Worm (Caenorhabditis elegans) whole organism, late embryonic: ENCODE measurements around the gene C35B1.3.
A peak's percentile ranks its signal among the peaks of the same experiment; 100 is the strongest.

ENCODE experiments used
- C08G9.2 ChIP-seq: sonication (generic microtip); optimal IDR thresholded peaks from 2 replicates; lab custom pipeline; 2016; ENCODE audit warnings: mild to moderate bottlenecking, missing genetic modification characterization, moderate library complexity, missing compliant biosample characterization
- K02D7.2 ChIP-seq: sonication (generic microtip); optimal IDR thresholded peaks from 2 replicates; lab custom pipeline; 2017; ENCODE audit warnings: mild to moderate bottlenecking, missing genetic modification characterization, missing compliant biosample characterization
- K09A11.1 ChIP-seq: sonication (generic microtip); optimal IDR thresholded peaks from 2 replicates; lab custom pipeline; 2017; ENCODE audit warnings: antibody characterized with exemption, mild to moderate bottlenecking, missing genetic modification characterization, missing compliant biosample characterization; ENCODE audit not compliant: insufficient read depth
- ceh-19 ChIP-seq: fragments of 200-800 bp; sonication (Bioruptor generic); optimal IDR thresholded peaks from 2 replicates; lab custom pipeline; 2018; ENCODE audit warnings: mild to moderate bottlenecking, missing genetic modification characterization, missing compliant biosample characterization
- ceh-24 ChIP-seq: sonication (generic microtip); optimal IDR thresholded peaks from 2 replicates; lab custom pipeline; 2016; ENCODE audit warnings: mild to moderate bottlenecking, missing genetic modification characterization, missing compliant biosample characterization
- ceh-48 ChIP-seq: sonication (generic microtip); optimal IDR thresholded peaks from 2 replicates; lab custom pipeline; 2016; ENCODE audit warnings: missing genetic modification characterization, inconsistent platforms, missing compliant biosample characterization
- ceh-6 ChIP-seq: fragments of 200-800 bp; sonication (Bioruptor generic); optimal IDR thresholded peaks from 2 replicates; lab custom pipeline; 2018; ENCODE audit warnings: mild to moderate bottlenecking, missing genetic modification characterization, missing compliant biosample characterization
- che-1 ChIP-seq: sonication (generic microtip); optimal IDR thresholded peaks from 2 replicates; lab custom pipeline; 2016; ENCODE audit warnings: mild to moderate bottlenecking, missing genetic modification characterization, missing compliant biosample characterization
- dmd-4 ChIP-seq: sonication (generic microtip); optimal IDR thresholded peaks from 2 replicates; lab custom pipeline; 2016; ENCODE audit warnings: borderline replicate concordance, missing genetic modification characterization, missing compliant biosample characterization
- elt-2 ChIP-seq: sonication (generic microtip); optimal IDR thresholded peaks from 2 replicates; lab custom pipeline; 2016; ENCODE audit warnings: missing genetic modification reagents, missing genetic modification characterization, missing compliant biosample characterization
- ets-4 ChIP-seq: sonication (generic microtip); optimal IDR thresholded peaks from 2 replicates; lab custom pipeline; 2016; ENCODE audit warnings: missing genetic modification characterization, missing compliant biosample characterization
- fax-1 ChIP-seq: sonication (generic microtip); optimal IDR thresholded peaks from 2 replicates; lab custom pipeline; 2016; ENCODE audit warnings: missing genotype, missing genetic modification characterization, missing compliant biosample characterization
- fkh-6 ChIP-seq: sonication (generic microtip); optimal IDR thresholded peaks from 2 replicates; lab custom pipeline; 2016; ENCODE audit warnings: missing genetic modification characterization, missing compliant biosample characterization
- hlh-6 ChIP-seq: sonication (generic microtip); optimal IDR thresholded peaks from 2 replicates; lab custom pipeline; 2016; ENCODE audit warnings: missing genotype, missing genetic modification characterization, missing compliant biosample characterization
- hlh-8 ChIP-seq: sonication (generic microtip); optimal IDR thresholded peaks from 2 replicates; lab custom pipeline; 2016; ENCODE audit warnings: missing genotype, missing genetic modification characterization, missing compliant biosample characterization
- mec-3 ChIP-seq: sonication (generic microtip); optimal IDR thresholded peaks from 2 replicates; lab custom pipeline; 2016; ENCODE audit warnings: borderline replicate concordance, missing genetic modification characterization, missing compliant biosample characterization
- nfya-1 ChIP-seq: sonication (generic microtip); optimal IDR thresholded peaks from 2 replicates; lab custom pipeline; 2017; ENCODE audit warnings: missing genetic modification characterization, mild to moderate bottlenecking, missing compliant biosample characterization, antibody characterized with exemption, moderate library complexity
- npax-4 ChIP-seq: sonication (generic microtip); optimal IDR thresholded peaks from 2 replicates; lab custom pipeline; 2016; ENCODE audit warnings: missing genetic modification characterization, missing compliant biosample characterization
- odd-2 ChIP-seq: sonication (generic microtip); optimal IDR thresholded peaks from 2 replicates; lab custom pipeline; 2017; ENCODE audit warnings: antibody characterized with exemption, mild to moderate bottlenecking, missing genetic modification characterization, missing compliant biosample characterization
- pag-3 ChIP-seq: sonication (generic microtip); optimal IDR thresholded peaks from 2 replicates; lab custom pipeline; 2016; ENCODE audit warnings: missing compliant biosample characterization, missing genetic modification characterization, borderline replicate concordance
- sdc-2 ChIP-seq: sonication (generic microtip); optimal IDR thresholded peaks from 2 replicates; lab custom pipeline; 2016; ENCODE audit warnings: missing genotype, missing genetic modification characterization, missing compliant biosample characterization
- sox-2 ChIP-seq: fragments of 200-800 bp; sonication (Bioruptor generic); IDR thresholded peaks from 2 replicates; pipeline ENCODE4 v1.3.6; 2022; ENCODE audit warnings: missing genetic modification reagents, missing genetic modification characterization, missing compliant biosample characterization
- sox-4 ChIP-seq: sonication (generic microtip); optimal IDR thresholded peaks from 2 replicates; lab custom pipeline; 2017; ENCODE audit warnings: mild to moderate bottlenecking, missing genetic modification characterization, inconsistent platforms, missing compliant biosample characterization
- syd-9 ChIP-seq: sonication (generic microtip); optimal IDR thresholded peaks from 2 replicates; lab custom pipeline; 2016; ENCODE audit warnings: mild to moderate bottlenecking, missing genetic modification characterization, moderate library complexity, missing compliant biosample characterization
- tbx-2 ChIP-seq: sonication (generic microtip); optimal IDR thresholded peaks from 2 replicates; lab custom pipeline; 2016; ENCODE audit warnings: missing genetic modification characterization, missing compliant biosample characterization
- ttx-3 ChIP-seq: sonication (generic microtip); optimal IDR thresholded peaks from 2 replicates; lab custom pipeline; 2016; ENCODE audit warnings: missing genetic modification reagents, missing genetic modification characterization, missing compliant biosample characterization
- unc-3 ChIP-seq, 2 experiments: fragments of 200-800 bp in 1 of 2; sonication (Bioruptor generic) in 1 of 2; sonication (generic microtip) in 1 of 2; conservative IDR thresholded peaks in 1 of 2; optimal IDR thresholded peaks in 1 of 2; 2 replicates each; pipeline versions ENCODE4 v1.3.6 to Lab custom; 2016 to 2022; ENCODE audit warnings: missing compliant biosample characterization in 2 of 2, missing genetic modification characterization in 2 of 2, missing genetic modification reagents in 1 of 2
- unc-42 ChIP-seq: sonication (generic microtip); optimal IDR thresholded peaks from 2 replicates; lab custom pipeline; 2016; ENCODE audit warnings: missing genotype, missing genetic modification characterization, missing compliant biosample characterization
- unc-86 ChIP-seq: sonication (generic microtip); optimal IDR thresholded peaks from 2 replicates; lab custom pipeline; 2016; ENCODE audit warnings: missing genetic modification characterization, missing compliant biosample characterization
- zip-5 ChIP-seq: sonication (generic microtip); optimal IDR thresholded peaks from 2 replicates; lab custom pipeline; 2016; ENCODE audit warnings: missing genetic modification characterization, missing compliant biosample characterization

The C35B1.3 gene

DNA sequence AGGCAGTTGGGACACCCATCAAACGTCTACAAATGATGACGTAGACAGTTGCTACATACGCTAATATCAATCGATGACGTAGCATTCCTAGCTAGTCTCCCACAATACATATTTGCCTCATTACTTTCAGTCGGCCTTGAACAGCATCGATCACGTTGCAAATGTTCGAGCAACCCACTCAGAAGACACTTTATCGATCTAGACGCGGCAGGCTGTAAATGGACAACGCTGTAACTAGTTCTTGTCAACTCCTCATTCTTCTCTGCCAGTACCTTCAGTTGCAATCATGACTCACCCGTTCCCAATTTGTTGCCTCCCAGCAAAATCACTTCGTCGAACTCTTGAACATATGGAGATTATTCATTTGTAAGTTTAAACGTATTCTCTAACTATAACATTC, 8.9 kb upstream of the C35B1.3 start, which contains the start of gene pqn-75:
pqn-75 (plus strand) TSS at position 301 of the 400 bp plus-strand sequence.
- TF ChIP-seq unc-42 (tag; lab: Kevin White, UChicago) = no peak

- TF ChIP-seq syd-9 (tag; lab: Kevin White, UChicago) = no peak
- TF ChIP-seq sdc-2 (tag; lab: Kevin White, UChicago) = no peak
- TF ChIP-seq ceh-6 (GFP tag; lab: Kevin White, UChicago) = no peak
- TF ChIP-seq tbx-2 (tag; lab: Kevin White, UChicago) = no peak
- no peak for TF ChIP-seq dmd-4 (tag; lab: Kevin White, UChicago)
- no peak for TF ChIP-seq sox-2 (GFP tag; lab: Robert Waterston, UW)
- TF ChIP-seq K02D7.2 (tag; lab: Kevin White, UChicago) = no peak
- no peak for TF ChIP-seq unc-3 (GFP tag; conservative IDR thresholded peaks at IDR 0.05; lab: Robert Waterston, UW)
- no peak for TF ChIP-seq unc-3 (tag; optimal IDR thresholded peaks at IDR 0.05; lab: Kevin White, UChicago)
- no peak for TF ChIP-seq ttx-3
- TF ChIP-seq hlh-6 (tag; lab: Kevin White, UChicago) = no peak
- TF ChIP-seq hlh-8 (tag; lab: Kevin White, UChicago) = no peak
- no peak for TF ChIP-seq fkh-6 (tag; lab: Kevin White, UChicago)
- no peak for TF ChIP-seq C08G9.2 (tag; lab: Kevin White, UChicago)
- no peak for TF ChIP-seq ceh-24
- TF ChIP-seq zip-5 (tag; lab: Kevin White, UChicago) = no peak
- no peak for TF ChIP-seq ceh-19 (GFP tag; lab: Kevin White, UChicago)
- TF ChIP-seq unc-86 (tag; lab: Kevin White, UChicago) = no peak
- TF ChIP-seq sox-4 (tag; lab: Kevin White, UChicago) = no peak
Measured at ce11 chrIV:4074610-4075009, 6.3 kb upstream of the C35B1.3 start, which contains the start of gene W03D2.9. W03D2.9 (minus strand) TSS chrIV:4074710.

ce11 chrIV:4076690-4077295, 4.2 kb upstream of the C35B1.3 start:
- TF ChIP-seq fkh-6 (tag; lab: Kevin White, UChicago) (no peak), mec-3 (tag; lab: Kevin White, UChicago) (peak; percentile 69)
- TF ChIP-seq, all 69 proteins: peak for 1

- no peak for TF ChIP-seq che-1
Measured at ce11 chrIV:4078901-4079300, 2.0 kb upstream of the C35B1.3 start, which contains the start of gene C35B1.8. C35B1.8 (minus strand) TSS chrIV:4079001.

- TF ChIP-seq ceh-48 (tag; lab: Kevin White, UChicago) (no peak), pag-3 (tag; lab: Kevin White, UChicago) (no peak), ets-4 (tag; lab: Kevin White, UChicago) (no peak), unc-3 (GFP tag; conservative IDR thresholded peaks at IDR 0.05; lab: Robert Waterston, UW) (no peak), unc-3 (tag; optimal IDR thresholded peaks at IDR 0.05; lab: Kevin White, UChicago) (no peak), nfya-1 (tag; lab: Kevin White, UChicago) (no peak), syd-9 (tag; lab: Kevin White, UChicago) (no peak), fax-1 (tag; lab: Kevin White, UChicago) (no peak), hlh-6 (tag; lab: Kevin White, UChicago) (no peak), npax-4 (tag; lab: Kevin White, UChicago) (no peak), hlh-8 (tag; lab: Kevin White, UChicago) (no peak), odd-2 (tag; lab: Kevin White, UChicago) (no peak), K09A11.1 (tag; lab: Kevin White, UChicago) (no peak), zip-5 (tag; lab: Kevin White, UChicago) (no peak), dmd-4 (tag; lab: Kevin White, UChicago) (no peak), elt-2 (tag; lab: Kevin White, UChicago) (no peak)
Measured at ce11 chrIV:4079514-4079913, 1.4 kb upstream of the C35B1.3 start, which contains the start of gene C35B1.4. C35B1.4 (plus strand) TSS chrIV:4079814.
